Worm (Caenorhabditis elegans) whole organism, L4 larva: ENCODE results near the gene Y59A8B.25.
A peak's percentile ranks its signal among the peaks of the same experiment; 100 is the strongest.

ENCODE experiments used
- F26F4.8 ChIP-seq: fragments of 200-800 bp; sonication (Bioruptor generic); conservative IDR thresholded peaks from 2 replicates; pipeline ENCODE4 v1.3.6; 2022; ENCODE audit warnings: missing genetic modification characterization, missing compliant biosample characterization
- F37D6.2 ChIP-seq: sonication (generic microtip); optimal IDR thresholded peaks from 2 replicates; lab custom pipeline; 2016; ENCODE audit warnings: mild to moderate bottlenecking, missing genetic modification characterization, missing compliant biosample characterization
- F49E8.2 ChIP-seq: sonication (generic microtip); optimal IDR thresholded peaks from 2 replicates; lab custom pipeline; 2016; ENCODE audit warnings: missing compliant biosample characterization, mild to moderate bottlenecking, missing genetic modification characterization, borderline replicate concordance
- Y105C5A.15 ChIP-seq: fragments of 200-800 bp; sonication (Bioruptor generic); IDR thresholded peaks from 2 replicates; pipeline ENCODE4 v1.3.6; 2022; ENCODE audit warnings: missing genetic modification characterization, missing compliant biosample characterization
- ZK337.2 ChIP-seq: fragments of 200-800 bp; sonication (Bioruptor generic); IDR thresholded peaks from 2 replicates; pipeline ENCODE4 v1.3.6; 2022; ENCODE audit warnings: missing genetic modification reagents, missing genetic modification characterization, missing compliant biosample characterization
- ama-1 ChIP-seq: fragments of 150-350 bp; optimal IDR thresholded peaks from 2 replicates; lab custom pipeline; 2014; ENCODE audit warnings: inconsistent platforms, mixed read lengths
- arid-1 ChIP-seq: fragments of 200-800 bp; sonication (Bioruptor generic); conservative IDR thresholded peaks from 2 replicates; pipeline ENCODE4 v1.3.6; 2022; ENCODE audit warnings: missing genetic modification reagents, missing genetic modification characterization, missing compliant biosample characterization
- ceh-32 ChIP-seq: sonication (generic microtip); optimal IDR thresholded peaks from 2 replicates; lab custom pipeline; 2016; ENCODE audit warnings: mild to moderate bottlenecking, missing genetic modification characterization, missing compliant biosample characterization; ENCODE audit not compliant: poor library complexity
- ceh-44 ChIP-seq: fragments of 200-800 bp; sonication (Bioruptor generic); IDR thresholded peaks from 2 replicates; pipeline ENCODE4 v1.3.6; 2022; ENCODE audit warnings: missing genetic modification reagents, missing genetic modification characterization, missing compliant biosample characterization
- ctbp-1 ChIP-seq: fragments of 200-800 bp; sonication (Bioruptor generic); IDR thresholded peaks from 2 replicates; pipeline ENCODE4 v1.3.6; 2022; ENCODE audit warnings: missing genetic modification reagents, missing genetic modification characterization, missing compliant biosample characterization
- daf-16 ChIP-seq, 3 experiments: sonication (generic microtip); optimal IDR thresholded peaks; 2 replicates each; lab custom pipeline; 2016 to 2017; ENCODE audit warnings: missing genetic modification characterization in 3 of 3, missing genetic modification reagents in 3 of 3, mild to moderate bottlenecking in 2 of 3, missing compliant biosample characterization in 2 of 3, missing biosample characterization in 1 of 3, moderate library complexity in 1 of 3
- dmd-6 ChIP-seq: fragments of 200-800 bp; sonication (Bioruptor generic); IDR thresholded peaks from 2 replicates; pipeline ENCODE4 v1.3.6; 2022; ENCODE audit warnings: missing genetic modification reagents, missing genetic modification characterization, missing compliant biosample characterization
- dmd-8 ChIP-seq: fragments of 200-800 bp; sonication (Bioruptor generic); IDR thresholded peaks from 2 replicates; pipeline ENCODE4 v1.3.6; 2022; ENCODE audit warnings: missing genetic modification characterization, missing compliant biosample characterization
- dmd-9 ChIP-seq: fragments of 200-800 bp; sonication (Bioruptor generic); IDR thresholded peaks from 2 replicates; pipeline ENCODE4 v1.3.6; 2022; ENCODE audit warnings: missing genetic modification reagents, missing genetic modification characterization, missing compliant biosample characterization
- egl-43 ChIP-seq: fragments of 200-800 bp; sonication (Bioruptor generic); IDR thresholded peaks from 2 replicates; pipeline ENCODE4 v1.3.6; 2022; ENCODE audit warnings: missing genetic modification reagents, missing genetic modification characterization, missing compliant biosample characterization
- hif-1 ChIP-seq, 2 experiments: sonication (generic microtip); optimal IDR thresholded peaks; 2 replicates each; lab custom pipeline; 2016 to 2017; ENCODE audit warnings: missing compliant biosample characterization in 2 of 2, missing genetic modification characterization in 2 of 2, missing genetic modification reagents in 2 of 2, missing genotype in 2 of 2, mild to moderate bottlenecking in 1 of 2
- hmg-1.1 ChIP-seq: fragments of 200-800 bp; sonication (Bioruptor generic); IDR thresholded peaks from 2 replicates; pipeline ENCODE4 v1.3.6; 2022; ENCODE audit warnings: missing genetic modification reagents, missing genetic modification characterization, missing compliant biosample characterization
- lin-1 ChIP-seq: fragments of 200-800 bp; sonication (Bioruptor generic); IDR thresholded peaks from 2 replicates; pipeline ENCODE4 v1.3.6; 2022; ENCODE audit warnings: missing genetic modification reagents, missing genetic modification characterization, missing compliant biosample characterization
- lin-13 ChIP-seq: fragments of 150-350 bp; optimal IDR thresholded peaks from 2 replicates; lab custom pipeline; 2014; ENCODE audit warnings: missing biosample characterization, missing genetic modification reagents, missing genetic modification characterization
- lin-15B ChIP-seq: fragments of 150-350 bp; sonication (generic microtip); optimal IDR thresholded peaks from 3 replicates; lab custom pipeline; 2014; ENCODE audit warnings: missing biosample characterization, missing genetic modification characterization
- lin-38 ChIP-seq: fragments of 200-800 bp; sonication (Bioruptor generic); IDR thresholded peaks from 2 replicates; pipeline ENCODE4 v1.3.6; 2022; ENCODE audit warnings: missing genetic modification reagents, missing genetic modification characterization, missing compliant biosample characterization
- lsy-2 ChIP-seq, 2 experiments: fragments of 150-350 bp in 1 of 2; sonication (generic microtip) in 1 of 2; optimal IDR thresholded peaks; 2 replicates each; lab custom pipeline; 2014 to 2017; ENCODE audit warnings: missing biosample characterization in 2 of 2, missing genetic modification characterization in 2 of 2
- madf-9 ChIP-seq: fragments of 200-800 bp; sonication (Bioruptor generic); conservative IDR thresholded peaks from 2 replicates; pipeline ENCODE4 v1.3.6; 2022; ENCODE audit warnings: missing genetic modification reagents, missing genetic modification characterization, missing compliant biosample characterization
- mdt-29 ChIP-seq: fragments of 200-800 bp; sonication (Bioruptor generic); IDR thresholded peaks from 2 replicates; pipeline ENCODE4 v1.3.6; 2022; ENCODE audit warnings: missing genetic modification reagents, missing genetic modification characterization, missing compliant biosample characterization
- mep-1 ChIP-seq: fragments of 150-350 bp; sonication (generic microtip); optimal IDR thresholded peaks from 3 replicates; lab custom pipeline; 2014; ENCODE audit warnings: missing biosample characterization, missing genetic modification characterization
- mxl-2 ChIP-seq: fragments of 200-800 bp; sonication (Bioruptor generic); conservative IDR thresholded peaks from 2 replicates; pipeline ENCODE4 v1.3.6; 2022; ENCODE audit warnings: missing genetic modification reagents, missing genetic modification characterization, missing compliant biosample characterization
- mxl-3 ChIP-seq: fragments of 200-800 bp; sonication (Bioruptor generic); optimal IDR thresholded peaks from 2 replicates; lab custom pipeline; 2018; ENCODE audit warnings: mild to moderate bottlenecking, missing genetic modification characterization, missing compliant biosample characterization
- nhr-102 ChIP-seq: sonication (generic microtip); optimal IDR thresholded peaks from 2 replicates; lab custom pipeline; 2016; ENCODE audit warnings: mild to moderate bottlenecking, missing genetic modification characterization, moderate library complexity, missing compliant biosample characterization
- nhr-11 ChIP-seq: fragments of 150-350 bp; optimal IDR thresholded peaks from 2 replicates; lab custom pipeline; 2014; ENCODE audit warnings: missing biosample characterization, missing genetic modification characterization
- nhr-28 ChIP-seq: fragments of 150-350 bp; optimal IDR thresholded peaks from 2 replicates; lab custom pipeline; 2014; ENCODE audit warnings: missing biosample characterization, missing genetic modification characterization
- nhr-41 ChIP-seq: fragments of 200-800 bp; sonication (Bioruptor generic); IDR thresholded peaks from 2 replicates; pipeline ENCODE4 v1.3.6; 2022; ENCODE audit warnings: missing genetic modification reagents, missing genetic modification characterization, missing compliant biosample characterization
- nhr-6 ChIP-seq: fragments of 150-350 bp; optimal IDR thresholded peaks from 2 replicates; lab custom pipeline; 2014; ENCODE audit warnings: missing biosample characterization, missing genetic modification characterization
- pha-4 ChIP-seq, 2 experiments: fragments of 150-350 bp in 1 of 2; fragments of 200-800 bp in 1 of 2; sonication (Bioruptor generic) in 1 of 2; IDR thresholded peaks in 1 of 2; optimal IDR thresholded peaks in 1 of 2; 2 replicates each; pipeline versions ENCODE4 v1.3.6 to Lab custom; 2014 to 2022; ENCODE audit warnings: missing genetic modification characterization in 2 of 2, missing genetic modification reagents in 2 of 2, missing biosample characterization in 1 of 2, missing compliant biosample characterization in 1 of 2
- pqm-1 ChIP-seq: sonication (generic microtip); optimal IDR thresholded peaks from 2 replicates; lab custom pipeline; 2017; ENCODE audit warnings: missing biosample characterization, missing genetic modification characterization
- unc-130 ChIP-seq: sonication (generic microtip); optimal IDR thresholded peaks from 2 replicates; lab custom pipeline; 2016; ENCODE audit warnings: missing genetic modification reagents, missing genetic modification characterization, missing compliant biosample characterization
- zip-11 ChIP-seq: fragments of 200-800 bp; sonication (Bioruptor generic); IDR thresholded peaks from 2 replicates; pipeline ENCODE4 v1.3.6; 2022; ENCODE audit warnings: missing genetic modification characterization, missing compliant biosample characterization
- zip-2 ChIP-seq: fragments of 150-350 bp; optimal IDR thresholded peaks from 2 replicates; lab custom pipeline; 2014; ENCODE audit warnings: missing biosample characterization, missing genetic modification characterization

Y59A8B.25 gene

DNA sequence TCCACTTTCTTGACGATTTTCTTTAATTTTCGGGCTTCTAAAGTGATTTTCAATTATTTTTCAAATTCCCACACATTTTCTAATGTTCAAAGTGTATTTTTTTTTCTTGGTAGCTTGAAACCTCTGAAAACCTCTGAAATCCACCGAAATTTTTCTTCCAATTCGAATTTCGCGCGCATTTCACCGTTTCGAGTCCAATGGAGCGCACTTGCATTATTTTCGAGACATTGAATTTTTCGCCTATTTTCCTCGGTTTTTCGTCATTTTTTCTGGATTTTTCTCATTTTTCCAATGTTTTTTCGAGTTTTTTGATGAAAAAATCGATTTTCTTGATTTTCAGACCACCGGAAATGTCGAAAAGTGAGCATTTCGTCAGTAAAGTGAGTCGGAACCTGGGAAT lies 31.6 kb upstream of the Y59A8B.25 start, which contains the start of gene slr-2 (continued):
- TF ChIP-seq nhr-28 (tag; lab: Kevin White, UChicago) (peak; percentile 44), ctbp-1 (GFP tag; lab: Robert Waterston, UW) (no peak), hmg-1.1 (peak; percentile 51; the same call in 1 of the 2 replicates)

ce11 chrV:18086174-18086661 lies 31.0 kb upstream of the Y59A8B.25 start, which contains the start of gene Y59A8B.12:
Gene Y59A8B.12, minus strand, starts transcription at chrV:18086224.
- TF ChIP-seq pqm-1 (tag; lab: Kevin White, UChicago) (no peak), mep-1 (tag; lab: Kevin White, UChicago) (no peak), nhr-41 (GFP tag; lab: Robert Waterston, UW) (no peak), hif-1 (tag; optimal IDR thresholded peaks at IDR 0.05; lab: Kevin White, UChicago) (no peak), daf-16 (GFP tag; optimal IDR thresholded peaks at IDR 0.05; lab: Kevin White, UChicago) (no peak), daf-16 (tag; optimal IDR thresholded peaks at IDR 0.05; lab: Kevin White, UChicago) (no peak), ama-1 (lab: Kevin White, UChicago) (no peak), mxl-2 (GFP tag; lab: Robert Waterston, UW) (no peak), egl-43 (GFP tag; lab: Robert Waterston, UW) (no peak), nhr-102 (tag; lab: Kevin White, UChicago) (no peak)

DNA sequence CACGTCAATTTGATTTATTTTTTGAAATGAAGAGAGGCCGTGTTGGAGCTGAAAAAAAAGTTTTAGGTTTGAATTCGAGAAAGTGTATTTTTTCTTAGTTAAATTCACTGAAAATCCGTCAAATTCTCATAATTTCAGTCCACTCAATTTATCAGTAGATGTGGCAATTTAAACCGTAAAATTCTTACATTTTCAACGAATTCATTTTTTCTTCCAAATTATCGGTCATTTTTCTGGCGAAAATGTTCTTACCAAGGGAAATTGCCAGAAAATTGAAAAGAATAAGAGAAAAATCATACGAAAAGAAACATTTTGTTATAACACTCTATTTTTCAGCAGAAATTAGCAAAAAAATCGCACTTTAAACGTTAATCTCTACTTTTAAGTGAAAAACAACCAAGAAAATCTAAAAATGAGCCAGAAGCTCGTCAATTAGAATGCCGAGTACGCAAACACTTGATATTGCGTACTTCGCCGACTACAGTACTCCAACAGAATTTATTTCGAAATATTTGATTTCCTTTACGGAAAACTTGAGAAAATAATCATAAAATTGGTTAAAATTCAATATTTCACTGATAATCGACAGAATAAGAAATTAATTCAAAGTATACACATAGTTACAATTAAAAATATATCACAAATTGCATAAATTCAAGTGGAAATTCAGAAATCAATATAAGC lies 30.1 kb upstream of the Y59A8B.25 start, which contains the start of gene fbxa-106:
TSS of gene fbxa-106 (minus strand) at position 51 of the 684 bp plus-strand sequence.
- TF ChIP-seq lin-1 (no peak), lin-15B (no peak), dmd-9 (GFP tag; lab: Robert Waterston, UW) (no peak), dmd-8 (GFP tag; lab: Robert Waterston, UW) (0 out of 2 replicates have a peak, but pooled peaks have one; percentile 20), arid-1 (GFP tag; lab: Robert Waterston, UW) (0 out of 2 replicates have a peak, but pooled peaks have one; percentile 32), hmg-1.1 (no peak), mxl-3 (GFP tag; lab: Kevin White, UChicago) (no peak), unc-130 (GFP tag; lab: Kevin White, UChicago) (peak; percentile 13), madf-9 (no peak), ceh-44 (GFP tag; lab: Robert Waterston, UW) (no peak), nhr-11 (tag; lab: Kevin White, UChicago) (no peak), zip-11 (GFP tag; lab: Robert Waterston, UW) (no peak), ctbp-1 (GFP tag; lab: Robert Waterston, UW) (0 out of 2 replicates have a peak, but pooled peaks have one; percentile 37), F49E8.2 (tag; lab: Kevin White, UChicago) (peak; percentile 72), lin-38 (peak; percentile 75), Y105C5A.15 (GFP tag; lab: Robert Waterston, UW) (no peak)

- TF ChIP-seq F26F4.8 (GFP tag; lab: Robert Waterston, UW) (no peak), nhr-6 (tag; lab: Kevin White, UChicago) (no peak), zip-2 (tag; lab: Kevin White, UChicago) (no peak), egl-43 (GFP tag; lab: Robert Waterston, UW) (no peak), lin-13 (GFP tag; lab: Kevin White, UChicago) (no peak), dmd-6 (GFP tag; lab: Robert Waterston, UW) (no peak), lin-1 (no peak), ceh-32 (tag; lab: Kevin White, UChicago) (no peak), F37D6.2 (no peak), lsy-2 (tag; optimal IDR thresholded peaks at IDR 0.05; lab: Kevin White, UChicago) (no peak), ZK337.2 (GFP tag; lab: Robert Waterston, UW) (no peak), hif-1 (tag; optimal IDR thresholded peaks at IDR 0.05; lab: Kevin White, UChicago) (no peak), pha-4 (GFP tag; IDR thresholded peaks at IDR 0.05; lab: Robert Waterston, UW) (no peak), pha-4 (tag; optimal IDR thresholded peaks at IDR 0.05; lab: Kevin White, UChicago) (no peak), mdt-29 (no peak)
These were observed 26.7 kb upstream of the Y59A8B.25 start, which contains the start of gene nova-1 for ce11 chrV:18081857-18082256. Gene nova-1, minus strand, starts transcription at chrV:18081957.
